Fruit fly (Drosophila melanogaster) whole organism, embryonic: ENCODE measurements around the gene CG31752.

Experiments
- Asciz ChIP-seq: fragments of 200-800 bp; sonication (Bioruptor generic); optimal IDR thresholded peaks from 2 replicates; lab custom pipeline; 2017; ENCODE audit warnings: missing biosample characterization, mild to moderate bottlenecking, missing genetic modification characterization, missing genetic modification reagents
- Atf6 ChIP-seq: fragments of 200-800 bp; sonication (Bioruptor generic); IDR thresholded peaks from 2 replicates; pipeline ENCODE4 v1.3.6; 2022; ENCODE audit warnings: missing biosample characterization, missing genetic modification characterization
- CG10565 ChIP-seq: fragments of 200-800 bp; sonication (Bioruptor generic); optimal IDR thresholded peaks from 3 replicates; lab custom pipeline; 2016; ENCODE audit warnings: missing biosample characterization, mild to moderate bottlenecking, missing genetic modification characterization
- CG10979 ChIP-seq: fragments of 200-800 bp; sonication (Bioruptor generic); optimal IDR thresholded peaks from 2 replicates; lab custom pipeline; 2018; ENCODE audit warnings: missing biosample characterization, mild to moderate bottlenecking, missing genetic modification characterization, moderate library complexity
- CG15696 ChIP-seq: fragments of 200-800 bp; sonication (Bioruptor generic); optimal IDR thresholded peaks from 2 replicates; lab custom pipeline; 2019; ENCODE audit warnings: missing biosample characterization, mild to moderate bottlenecking, missing genetic modification characterization, moderate library complexity
- CG1647 ChIP-seq: fragments of 200-800 bp; sonication (Bioruptor generic); optimal IDR thresholded peaks from 3 replicates; lab custom pipeline; 2016; ENCODE audit warnings: missing biosample characterization, missing genetic modification characterization
- CG17328 ChIP-seq: fragments of 200-800 bp; sonication (Bioruptor generic); IDR thresholded peaks from 2 replicates; pipeline ENCODE4 v1.3.6; 2022; ENCODE audit warnings: missing biosample characterization, missing genetic modification characterization
- CG17829 ChIP-seq: fragments of 200-800 bp; optimal IDR thresholded peaks from 2 replicates; lab custom pipeline; 2019; ENCODE audit warnings: missing biosample characterization, mild to moderate bottlenecking, missing genetic modification characterization, moderate library complexity
- CG18619 ChIP-seq: fragments of 200-800 bp; sonication (Bioruptor generic); optimal IDR thresholded peaks from 3 replicates; lab custom pipeline; 2017; ENCODE audit warnings: missing biosample characterization, mild to moderate bottlenecking, missing genetic modification characterization
- CG2199 ChIP-seq: fragments of 200-800 bp; sonication (Bioruptor generic); IDR thresholded peaks from 3 replicates; pipeline ENCODE4 v1.3.6; 2022; ENCODE audit warnings: missing biosample characterization, missing genetic modification characterization
- CG3065 ChIP-seq: fragments of 200-800 bp; sonication (Bioruptor generic); optimal IDR thresholded peaks from 2 replicates; lab custom pipeline; 2016; ENCODE audit warnings: missing biosample characterization, missing genetic modification characterization
- CG4617 ChIP-seq: fragments of 200-800 bp; sonication (Bioruptor generic); optimal IDR thresholded peaks from 3 replicates; lab custom pipeline; 2016; ENCODE audit warnings: missing biosample characterization, missing genetic modification characterization, borderline replicate concordance
- CG4820 ChIP-seq: fragments of 200-800 bp; sonication (Bioruptor generic); optimal IDR thresholded peaks from 3 replicates; lab custom pipeline; 2016; ENCODE audit warnings: missing biosample characterization, missing genetic modification characterization
- CG5180 ChIP-seq: fragments of 200-800 bp; sonication (Bioruptor generic); optimal IDR thresholded peaks from 3 replicates; lab custom pipeline; 2017; ENCODE audit warnings: missing biosample characterization, missing genetic modification characterization, mild to moderate bottlenecking, moderate library complexity, missing genetic modification reagents
- CG7786 ChIP-seq: fragments of 200-800 bp; sonication (Bioruptor generic); optimal IDR thresholded peaks from 2 replicates; lab custom pipeline; 2016; ENCODE audit warnings: missing biosample characterization, missing genetic modification characterization
- CG8290 ChIP-seq, 3 experiments: fragments of 200-800 bp; sonication (Bioruptor generic); optimal IDR thresholded peaks; 2 replicates each; lab custom pipeline; 2016 to 2019; ENCODE audit warnings: missing biosample characterization in 3 of 3, missing genetic modification characterization in 3 of 3, mild to moderate bottlenecking in 2 of 3, moderate library complexity in 1 of 3
- Camta ChIP-seq: fragments of 200-800 bp; sonication (Bioruptor generic); optimal IDR thresholded peaks from 2 replicates; lab custom pipeline; 2016; ENCODE audit warnings: missing biosample characterization, missing genetic modification characterization
- D19B ChIP-seq: fragments of 200-800 bp; sonication (Bioruptor generic); optimal IDR thresholded peaks from 2 replicates; lab custom pipeline; 2017; ENCODE audit warnings: missing biosample characterization, mild to moderate bottlenecking, missing genetic modification characterization
- Dll ChIP-seq: fragments of 200-800 bp; sonication (Bioruptor generic); IDR thresholded peaks from 4 replicates; pipeline ENCODE4 v1.3.6; 2022; ENCODE audit warnings: missing biosample characterization, missing genetic modification characterization; ENCODE audit not compliant: partially characterized antibody
- Dref ChIP-seq: fragments of 200-800 bp; sonication (Bioruptor generic); IDR thresholded peaks from 2 replicates; pipeline ENCODE4 v1.3.6; 2022; ENCODE audit warnings: missing biosample characterization, missing genetic modification characterization
- GATAe ChIP-seq: fragments of 200-800 bp; sonication (Bioruptor generic); conservative IDR thresholded peaks from 2 replicates; pipeline ENCODE4 v1.3.6; 2022; ENCODE audit warnings: missing biosample characterization, missing genetic modification characterization
- HLH4C ChIP-seq: fragments of 200-800 bp; sonication (Bioruptor generic); IDR thresholded peaks from 3 replicates; pipeline ENCODE4 v1.3.6; 2022; ENCODE audit warnings: missing biosample characterization, missing genetic modification characterization; ENCODE audit not compliant: partially characterized antibody
- HLHmδ ChIP-seq: fragments of 200-800 bp; sonication (Bioruptor generic); optimal IDR thresholded peaks from 2 replicates; lab custom pipeline; 2018; ENCODE audit warnings: missing biosample characterization, mild to moderate bottlenecking, missing genetic modification characterization, moderate library complexity
- Scr ChIP-seq: fragments of 200-800 bp; sonication (Bioruptor generic); IDR thresholded peaks from 2 replicates; pipeline ENCODE4 v1.3.6; 2022; ENCODE audit warnings: missing biosample characterization, missing genetic modification characterization; ENCODE audit not compliant: partially characterized antibody
- Sox100B ChIP-seq: fragments of 200-800 bp; sonication (Bioruptor generic); optimal IDR thresholded peaks from 3 replicates; lab custom pipeline; 2018; ENCODE audit warnings: missing biosample characterization, mild to moderate bottlenecking, missing genetic modification characterization
- Spps ChIP-seq: fragments of 200-800 bp; sonication (Bioruptor generic); optimal IDR thresholded peaks from 2 replicates; lab custom pipeline; 2018; ENCODE audit warnings: missing biosample characterization, mild to moderate bottlenecking, missing genetic modification characterization
- Trl ChIP-seq, 3 experiments: fragments of >200 bp in 2 of 3; fragments of 200-800 bp in 1 of 3; sonication (Bioruptor generic) in 1 of 3; optimal IDR thresholded peaks; 2 replicates in 1 of 3; 3 replicates in 2 of 3; lab custom pipeline; 2016 to 2017; ENCODE audit warnings: missing biosample characterization in 1 of 3, missing genetic modification characterization in 1 of 3
- ab ChIP-seq: fragments of 200-800 bp; sonication (Bioruptor generic); optimal IDR thresholded peaks from 2 replicates; lab custom pipeline; 2016; ENCODE audit warnings: missing biosample characterization, missing genetic modification characterization
- ase ChIP-seq: fragments of 200-800 bp; sonication (Bioruptor generic); IDR thresholded peaks from 3 replicates; pipeline ENCODE4 v1.3.6; 2022; ENCODE audit warnings: missing biosample characterization, missing genetic modification characterization
- ci ChIP-seq: fragments of 200-800 bp; sonication (Bioruptor generic); IDR thresholded peaks from 3 replicates; pipeline ENCODE4 v1.3.6; 2022; ENCODE audit warnings: missing biosample characterization, missing genetic modification characterization
- crp ChIP-seq, 2 experiments: fragments of 200-800 bp; sonication (Bioruptor generic); optimal IDR thresholded peaks; 2 replicates in 1 of 2; 3 replicates in 1 of 2; lab custom pipeline; 2017; ENCODE audit warnings: missing biosample characterization in 2 of 2, missing genetic modification characterization in 2 of 2, mild to moderate bottlenecking in 1 of 2, moderate library complexity in 1 of 2
- ham ChIP-seq: fragments of 200-800 bp; sonication (Bioruptor generic); IDR thresholded peaks from 2 replicates; pipeline ENCODE4 v1.3.6; 2022; ENCODE audit warnings: missing biosample characterization, missing genetic modification characterization
- inv ChIP-seq: fragments of 200-800 bp; sonication (Bioruptor generic); IDR thresholded peaks from 2 replicates; pipeline ENCODE4 v1.3.6; 2022; ENCODE audit warnings: missing biosample characterization, missing genetic modification characterization; ENCODE audit not compliant: partially characterized antibody
- ken ChIP-seq: fragments of 200-800 bp; sonication (Bioruptor generic); IDR thresholded peaks from 3 replicates; pipeline ENCODE4 v1.3.6; 2022; ENCODE audit warnings: missing biosample characterization, missing genetic modification characterization
- kni ChIP-seq: fragments of 200-800 bp; sonication (Bioruptor generic); optimal IDR thresholded peaks from 3 replicates; lab custom pipeline; 2017; ENCODE audit warnings: mild to moderate bottlenecking, missing biosample characterization, missing genetic modification reagents, missing genetic modification characterization
- lbe ChIP-seq: fragments of 200-800 bp; sonication (Bioruptor generic); optimal IDR thresholded peaks from 2 replicates; lab custom pipeline; 2016; ENCODE audit warnings: missing biosample characterization, mild to moderate bottlenecking, missing genetic modification characterization
- row ChIP-seq: fragments of 200-800 bp; sonication (Bioruptor generic); IDR thresholded peaks from 3 replicates; pipeline ENCODE4 v1.3.6; 2022; ENCODE audit warnings: missing biosample characterization, missing genetic modification characterization
- sens ChIP-seq: fragments of 200-800 bp; sonication (Bioruptor generic); peaks from one replicate; lab custom pipeline; 2016; ENCODE audit warnings: missing biosample characterization, missing genetic modification characterization
- so ChIP-seq: fragments of 200-800 bp; sonication (Bioruptor generic); IDR thresholded peaks from 3 replicates; pipeline ENCODE4 v1.3.6; 2022; ENCODE audit warnings: missing biosample characterization, missing genetic modification characterization
- tll ChIP-seq, 2 experiments: fragments of 200-800 bp in 1 of 2; fragments of >200 bp in 1 of 2; sonication (Bioruptor generic) in 1 of 2; optimal IDR thresholded peaks; 2 replicates each; lab custom pipeline; 2017 to 2019; ENCODE audit warnings: missing biosample characterization in 2 of 2, missing genetic modification characterization in 2 of 2, mild to moderate bottlenecking in 1 of 2, moderate library complexity in 1 of 2
- tna ChIP-seq: fragments of 200-800 bp; sonication (Bioruptor generic); IDR thresholded peaks from 2 replicates; pipeline ENCODE4 v1.3.6; 2022; ENCODE audit warnings: missing biosample characterization, missing genetic modification characterization; ENCODE audit not compliant: partially characterized antibody
- zfh2 ChIP-seq: fragments of 200-800 bp; sonication (Bioruptor generic); optimal IDR thresholded peaks from 2 replicates; lab custom pipeline; 2016; ENCODE audit warnings: missing biosample characterization, missing genetic modification characterization

Gene CG31752

DNA sequence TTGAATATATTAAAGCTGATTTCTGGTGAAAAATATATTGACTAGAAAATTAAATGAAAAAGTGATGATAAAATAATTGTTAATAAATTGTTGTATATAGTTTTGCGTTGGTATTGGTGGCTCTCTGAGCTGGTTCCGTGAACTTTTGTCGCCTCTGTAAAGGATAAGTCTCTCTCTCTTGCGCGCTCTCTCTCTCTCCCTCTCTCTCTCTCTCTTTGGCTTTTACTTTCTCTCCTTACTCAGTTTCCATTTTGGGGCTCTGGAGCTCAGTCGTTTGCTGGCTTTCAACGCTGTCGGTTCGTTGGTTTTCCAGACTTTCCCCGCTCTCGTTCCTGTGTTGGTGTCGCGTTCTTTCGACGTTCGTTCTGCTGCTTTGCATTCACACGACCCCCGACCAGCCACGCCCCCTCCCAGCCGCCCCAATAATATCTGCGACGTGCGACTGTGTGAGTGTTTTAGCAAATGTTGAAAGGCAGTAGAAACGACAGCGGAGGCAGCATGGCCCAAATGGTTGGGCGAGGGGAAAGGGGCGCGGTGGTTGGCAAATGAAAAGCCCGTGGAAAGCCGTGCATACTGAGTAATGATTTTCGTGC is 3.9 kb upstream of the CG31752 start, which contains the start of gene CG17321 (continued):
- TF ChIP-seq zfh2 = no peak
- 0 out of 2 replicates have a peak, but pooled peaks have one; percentile 14 for TF ChIP-seq Dref (GFP tag; lab: Robert Waterston, UW)
- TF ChIP-seq Asciz = no peak
- TF ChIP-seq CG7786 (GFP tag; lab: Kevin White, UChicago) = no peak
- TF ChIP-seq ken = no peak

DNA sequence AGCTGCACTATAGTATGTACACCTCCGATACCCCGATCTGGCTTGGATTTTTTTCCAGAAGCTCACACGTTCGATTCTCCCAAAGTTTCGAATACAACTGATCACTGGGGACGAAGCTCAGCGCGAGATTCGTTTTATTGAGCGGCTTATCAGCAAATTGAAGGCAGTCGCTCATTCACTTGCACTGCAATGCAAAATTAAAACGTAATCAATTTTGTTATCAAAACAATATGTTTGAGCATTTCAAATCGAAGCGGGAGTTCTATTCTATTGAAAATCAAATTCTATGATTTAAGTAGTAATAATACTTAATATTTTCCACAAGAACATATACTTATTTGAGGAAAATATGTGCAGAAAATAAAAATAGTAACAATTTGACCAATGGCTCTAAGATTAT is 3.4 kb upstream of the CG31752 start, which contains the start of gene CG33120:
TSS of gene CG33120 (minus strand) at position 101 of the 400 bp plus-strand sequence.
- TF ChIP-seq Sox100B (GFP tag; lab: Kevin White, UChicago) = no peak
- peak; percentile 37 for TF ChIP-seq sens (GFP tag; lab: Kevin White, UChicago)

DNA sequence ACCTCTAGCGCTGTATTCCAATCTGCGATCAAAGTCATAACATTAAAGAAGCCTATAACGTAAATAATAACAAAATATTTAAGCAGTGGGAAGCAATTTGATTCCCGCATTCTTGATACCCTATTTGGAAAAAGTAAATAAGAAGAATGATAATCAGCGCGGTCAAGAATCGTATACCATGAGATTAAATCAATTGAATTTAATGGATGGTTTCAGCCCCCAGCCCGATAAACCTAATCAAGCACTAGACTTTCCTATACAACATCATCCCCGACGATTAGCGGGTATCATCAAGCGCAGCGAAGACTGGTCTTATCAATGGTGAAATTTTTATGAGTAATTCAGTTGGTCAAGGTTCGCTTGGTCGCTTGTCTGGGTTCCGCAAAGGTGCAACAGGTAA is 2.5 kb upstream of the CG31752 start:
- TF ChIP-seq lbe (GFP tag; lab: Kevin White, UChicago) (peak; percentile 36), ase (GFP tag; lab: Robert Waterston, UW) (no peak), CG17328 (GFP tag; lab: Robert Waterston, UW) (no peak), CG5180 (GFP tag; lab: Kevin White, UChicago) (no peak), Sox100B (GFP tag; lab: Kevin White, UChicago) (no peak), CG4617 (GFP tag; lab: Kevin White, UChicago) (no peak), CG3065 (GFP tag; lab: Kevin White, UChicago) (no peak), sens (GFP tag; lab: Kevin White, UChicago) (peak; percentile 74), kni (GFP tag; lab: Kevin White, UChicago) (no peak), row (GFP tag; lab: Robert Waterston, UW) (peak; percentile 11; the same call in 1 of the 3 replicates), Scr (no peak), D19B (peak; percentile 45)

DNA sequence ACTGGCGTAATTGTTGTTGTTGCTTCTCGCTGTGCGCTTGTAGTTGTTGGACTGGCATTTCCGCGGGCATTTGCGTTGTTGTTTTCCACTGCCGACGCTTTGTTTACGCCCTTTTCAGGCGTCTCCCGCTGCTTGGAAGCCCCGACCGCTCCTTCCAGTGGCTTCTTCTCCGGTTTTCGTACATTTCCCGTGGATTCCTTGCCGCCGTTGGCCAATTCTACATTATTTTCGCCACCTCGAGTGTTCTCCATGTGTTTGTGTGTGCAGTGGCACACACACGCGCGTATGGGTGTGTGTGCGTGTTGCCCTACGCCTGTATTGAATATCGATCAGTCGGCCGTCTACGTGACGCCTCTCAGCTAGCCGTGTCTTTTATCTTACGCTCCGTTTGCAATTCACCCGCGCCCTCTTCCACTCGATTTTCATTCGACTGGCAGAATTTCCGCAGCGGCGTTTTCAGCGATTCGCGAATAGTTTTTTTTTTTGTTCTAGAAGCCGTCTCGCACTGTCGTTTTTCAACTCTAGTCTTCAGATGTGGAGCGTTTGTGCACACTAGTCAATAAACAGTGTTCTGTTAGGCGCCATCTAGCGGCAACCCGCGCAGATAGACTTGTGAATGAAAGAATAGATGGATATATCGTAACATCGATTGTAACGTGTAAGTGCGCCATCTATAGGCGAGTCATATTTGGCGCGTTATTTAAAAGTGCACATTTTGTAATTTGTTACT is 1.8 kb downstream of the CG31752 start, which contains the start of gene CG10600:
TSS of gene CG10600 (minus strand) at position 537 of the 730 bp plus-strand sequence.
- TF ChIP-seq ab (GFP tag; lab: Kevin White, UChicago) (no peak), Atf6 (GFP tag; lab: Robert Waterston, UW) (peak; percentile 59; the same call in 1 of the 2 replicates), so (no peak), HLH4C (GFP tag; lab: Robert Waterston, UW) (peak; percentile 79), Trl (optimal IDR thresholded peaks at IDR 0.05; lab: Kevin White, UChicago) (no peak), Trl (GFP tag; optimal IDR thresholded peaks at IDR 0.05; lab: Kevin White, UChicago) (peak; percentile 90), tll (GFP tag; optimal IDR thresholded peaks at IDR 0.05; lab: Kevin White, UChicago) (no peak), CG4820 (GFP tag; lab: Kevin White, UChicago) (peak; percentile 70), tna (GFP tag; lab: Robert Waterston, UW) (peak; percentile 75), CG18619 (GFP tag; lab: Kevin White, UChicago) (peak; percentile 46), CG1647 (peak; percentile 84), Camta (GFP tag; lab: Kevin White, UChicago) (peak; percentile 85), Spps (tag; lab: Kevin White, UChicago) (peak; percentile 19), ham (GFP tag; lab: Robert Waterston, UW) (no peak), HLHmδ (GFP tag; lab: Kevin White, UChicago) (peak; percentile 66), CG10565 (no peak), CG15696 (tag; lab: Kevin White, UChicago) (peak; percentile 71), CG2199 (GFP tag; lab: Robert Waterston, UW) (0 out of 3 replicates have a peak, but pooled peaks have one; percentile 57), CG10979 (tag; lab: Kevin White, UChicago) (peak; percentile 50), CG17829 (peak; percentile 80), GATAe (GFP tag; lab: Robert Waterston, UW) (no peak), crp (GFP tag; optimal IDR thresholded peaks at IDR 0.05; lab: Kevin White, UChicago) (peak in 1 of 2 experiments; percentile 44), ci (GFP tag; lab: Robert Waterston, UW) (peak; percentile 90), Dll (GFP tag; lab: Robert Waterston, UW) (peak; percentile 76), inv (GFP tag; lab: Robert Waterston, UW) (peak; percentile 83), CG8290 (GFP tag; optimal IDR thresholded peaks at IDR 0.05; lab: Kevin White, UChicago) (peak; percentile 98), CG8290 (tag; optimal IDR thresholded peaks at IDR 0.05; lab: Kevin White, UChicago) (peak; percentile 75 to 95)
